Worm (Caenorhabditis elegans): ENCODE results near the gene F54F12.2.

DNA sequence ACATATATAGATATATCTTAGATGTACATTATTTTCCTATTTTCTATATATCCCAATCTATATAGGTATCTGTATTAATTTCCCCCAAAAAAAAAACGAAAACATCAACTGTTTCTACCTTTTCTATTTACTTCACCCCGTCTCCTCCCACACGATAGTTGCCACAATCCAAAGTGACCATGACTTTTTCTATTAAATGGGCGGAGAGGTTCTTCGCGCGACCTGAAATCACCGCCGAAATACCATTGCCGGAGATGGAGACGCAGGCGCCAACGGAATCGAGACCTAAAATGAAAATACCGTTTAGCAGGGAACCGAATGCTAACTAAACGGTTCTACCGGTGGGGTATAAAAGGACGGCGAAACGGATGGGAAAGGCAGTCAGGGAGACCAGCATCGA lies 21.2 kb upstream of the F54F12.2 start, which contains the start of gene col-98:
- TF ChIP-seq him-1 (tag; optimal IDR thresholded peaks at IDR 0.05) (no peak), dao-5 (tag; optimal IDR thresholded peaks at IDR 0.05) (no peak)
